Fruit fly (Drosophila melanogaster) whole organism, wandering third instar larva: Measurements from ENCODE around the gene ninaA.
A peak's percentile ranks its signal among the peaks of the same experiment; 100 is the strongest.

Experiments
- Abd-B ChIP-seq: fragments of >200 bp; optimal IDR thresholded peaks from 2 replicates; lab custom pipeline; 2017; ENCODE audit warnings: missing biosample characterization, missing genetic modification characterization
- Dif ChIP-seq: fragments of 200-275, 200-300 bp; sonication (Bioruptor generic); optimal IDR thresholded peaks from 2 replicates; lab custom pipeline; 2018; ENCODE audit warnings: missing biosample characterization, missing genetic modification characterization; ENCODE audit not compliant: partially characterized antibody
- Hr78 ChIP-seq: fragments of >200 bp; optimal IDR thresholded peaks from 2 replicates; lab custom pipeline; 2017; ENCODE audit warnings: missing biosample characterization, missing genetic modification characterization
- Hr83 ChIP-seq: fragments of 200-300 bp; sonication (Bioruptor generic); optimal IDR thresholded peaks from 2 replicates; lab custom pipeline; 2016; ENCODE audit warnings: missing biosample characterization, mild to moderate bottlenecking, missing genetic modification characterization, moderate library complexity; ENCODE audit not compliant: poor library complexity, severe bottlenecking
- Jra ChIP-seq: sonication (Bioruptor generic); optimal IDR thresholded peaks from 2 replicates; lab custom pipeline; 2016; ENCODE audit warnings: missing biosample characterization, missing genetic modification characterization
- Mio ChIP-seq: sonication (Bioruptor generic); optimal IDR thresholded peaks from 2 replicates; lab custom pipeline; 2016; ENCODE audit warnings: missing biosample characterization, missing genetic modification characterization
- dmrt93B ChIP-seq: fragments of 200-800 bp; sonication (Bioruptor generic); optimal IDR thresholded peaks from 2 replicates; lab custom pipeline; 2018; ENCODE audit warnings: missing biosample characterization, mild to moderate bottlenecking, missing genetic modification characterization
- dsf ChIP-seq: sonication (Bioruptor generic); optimal IDR thresholded peaks from 2 replicates; lab custom pipeline; 2016; ENCODE audit warnings: missing biosample characterization, missing genetic modification characterization, borderline replicate concordance
- ey ChIP-seq: fragments of 200-800 bp; sonication (Bioruptor generic); optimal IDR thresholded peaks from 2 replicates; lab custom pipeline; 2016; ENCODE audit warnings: missing biosample characterization, missing genetic modification characterization
- jim ChIP-seq: fragments of 175-275, 200-325 bp; sonication (Bioruptor generic); optimal IDR thresholded peaks from 2 replicates; lab custom pipeline; 2016; ENCODE audit warnings: missing biosample characterization, mild to moderate bottlenecking, missing genetic modification characterization
- pan ChIP-seq: fragments of >200 bp; optimal IDR thresholded peaks from 2 replicates; lab custom pipeline; 2017
- psq ChIP-seq: fragments of 200-800 bp; sonication (Bioruptor generic); optimal IDR thresholded peaks from 3 replicates; lab custom pipeline; 2017; ENCODE audit warnings: missing biosample characterization, mild to moderate bottlenecking, missing genetic modification characterization, moderate library complexity
- sv ChIP-seq: fragments of 200-800 bp; sonication (Bioruptor generic); optimal IDR thresholded peaks from 3 replicates; lab custom pipeline; 2016; ENCODE audit warnings: missing biosample characterization, missing genetic modification characterization

DNA sequence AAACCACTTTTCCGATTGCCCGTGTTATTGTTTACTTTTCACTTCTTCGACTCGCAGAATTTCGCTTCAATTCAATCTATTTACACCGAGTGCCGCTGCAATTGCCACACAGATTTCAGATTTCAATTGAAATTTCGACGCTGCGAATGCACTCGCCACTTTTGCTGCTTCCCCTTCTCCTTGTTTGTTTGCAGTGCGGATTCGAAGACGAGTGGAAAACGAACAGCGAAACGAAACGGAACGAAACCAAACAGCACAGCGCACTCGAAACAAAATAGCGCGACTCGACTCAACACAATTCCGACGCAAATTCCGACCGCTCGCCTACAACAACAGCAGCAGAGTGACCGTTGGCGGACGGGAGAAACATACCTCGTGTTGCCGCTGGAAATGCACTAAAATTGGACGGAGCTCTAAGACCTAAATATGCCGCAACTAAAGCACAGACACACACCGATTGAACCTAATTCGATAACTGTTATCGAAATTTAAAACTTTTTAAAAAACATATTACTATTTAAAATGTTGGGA, 26.3 kb upstream of the ninaA start, which contains the start of gene drongo:
- no peak for TF ChIP-seq Mio
- no peak for TF ChIP-seq Hr78 (GFP tag; lab: Kevin White, UChicago)
- TF ChIP-seq Jra, result peak; percentile 36
- TF ChIP-seq jim (GFP tag; lab: Kevin White, UChicago), result peak; percentile 61
- TF ChIP-seq pan (lab: Kevin White, UChicago), result no peak
- peak; percentile 75 for TF ChIP-seq psq (GFP tag; lab: Kevin White, UChicago)
- peak; percentile 55 for TF ChIP-seq Hr83
- TF ChIP-seq Abd-B, result no peak
- TF ChIP-seq ey (GFP tag; lab: Kevin White, UChicago), result no peak
- peak; percentile 1 for TF ChIP-seq dsf (GFP tag; lab: Kevin White, UChicago)
- TF ChIP-seq sv (GFP tag; lab: Kevin White, UChicago), result no peak
- no peak for TF ChIP-seq dmrt93B (GFP tag; lab: Kevin White, UChicago)
- TF ChIP-seq Dif, result peak; percentile 17
